Worm (Caenorhabditis elegans) whole organism, young adult: ENCODE data around the gene aqp-3.

ENCODE experiments used
- B0336.3 ChIP-seq: fragments of 200-800 bp; sonication (Bioruptor generic); IDR thresholded peaks from 2 replicates; pipeline ENCODE4 v1.3.6; 2022; ENCODE audit warnings: missing genetic modification characterization, missing compliant biosample characterization
- F49E8.2 ChIP-seq: sonication (generic microtip); optimal IDR thresholded peaks from 3 replicates; lab custom pipeline; 2017; ENCODE audit warnings: missing genetic modification characterization, mild to moderate bottlenecking, missing compliant biosample characterization, antibody characterized with exemption, moderate library complexity; ENCODE audit not compliant: insufficient read depth
- K11D2.4 ChIP-seq: fragments of 200-800 bp; sonication (Bioruptor generic); IDR thresholded peaks from 2 replicates; pipeline ENCODE4 v1.3.6; 2022; ENCODE audit warnings: missing genetic modification reagents, missing genetic modification characterization, missing compliant biosample characterization
- Y56A3A.18 ChIP-seq: fragments of 200-800 bp; sonication (Bioruptor generic); IDR thresholded peaks from 2 replicates; pipeline ENCODE4 v1.3.6; 2022; ENCODE audit warnings: missing genetic modification reagents, missing genetic modification characterization, missing compliant biosample characterization
- Y67H2A.10 ChIP-seq: fragments of 200-800 bp; sonication (Bioruptor generic); conservative IDR thresholded peaks from 2 replicates; pipeline ENCODE4 v1.3.6; 2022; ENCODE audit warnings: missing genetic modification reagents, missing genetic modification characterization, missing compliant biosample characterization
- aptf-2 ChIP-seq: fragments of 200-800 bp; sonication (Bioruptor generic); conservative IDR thresholded peaks from 2 replicates; pipeline ENCODE4 v1.3.6; 2022; ENCODE audit warnings: missing genetic modification reagents, missing genetic modification characterization, missing compliant biosample characterization
- aptf-3 ChIP-seq: fragments of 200-800 bp; sonication (Bioruptor generic); IDR thresholded peaks from 2 replicates; pipeline ENCODE4 v1.3.6; 2022; ENCODE audit warnings: missing genetic modification characterization, missing compliant biosample characterization
- atf-7 ChIP-seq: sonication (generic microtip); optimal IDR thresholded peaks from 2 replicates; lab custom pipeline; 2017; ENCODE audit warnings: mild to moderate bottlenecking, missing genetic modification characterization, missing compliant biosample characterization
- attf-3 ChIP-seq: fragments of 200-800 bp; sonication (Bioruptor generic); conservative IDR thresholded peaks from 2 replicates; pipeline ENCODE4 v1.3.6; 2022; ENCODE audit warnings: missing genetic modification reagents, missing genetic modification characterization, missing compliant biosample characterization
- attf-6 ChIP-seq: fragments of 200-800 bp; sonication (Bioruptor generic); IDR thresholded peaks from 2 replicates; pipeline ENCODE4 v1.3.6; 2022; ENCODE audit warnings: missing genetic modification reagents, missing genetic modification characterization, missing compliant biosample characterization
- bed-2 ChIP-seq: fragments of 200-800 bp; sonication (Bioruptor generic); IDR thresholded peaks from 2 replicates; pipeline ENCODE4 v1.3.6; 2022; ENCODE audit warnings: missing genetic modification reagents, missing genetic modification characterization, missing compliant biosample characterization
- ceh-27 ChIP-seq: fragments of 200-800 bp; sonication (Bioruptor generic); optimal IDR thresholded peaks from 2 replicates; lab custom pipeline; 2018; ENCODE audit warnings: mild to moderate bottlenecking, missing genetic modification characterization, moderate library complexity, missing compliant biosample characterization
- ceh-58 ChIP-seq: fragments of 200-800 bp; sonication (Bioruptor generic); IDR thresholded peaks from 2 replicates; pipeline ENCODE4 v1.3.6; 2022; ENCODE audit warnings: missing genetic modification characterization, missing compliant biosample characterization
- chd-7 ChIP-seq: sonication (generic microtip); optimal IDR thresholded peaks from 2 replicates; lab custom pipeline; 2016; ENCODE audit warnings: mild to moderate bottlenecking, missing genetic modification characterization, moderate library complexity, missing compliant biosample characterization
- dpl-1 ChIP-seq: fragments of 150-350 bp; optimal IDR thresholded peaks from 2 replicates; lab custom pipeline; 2014; ENCODE audit warnings: missing biosample characterization, missing genetic modification reagents, missing genetic modification characterization
- efl-1 ChIP-seq: fragments of 150-350 bp; optimal IDR thresholded peaks from 2 replicates; lab custom pipeline; 2014; ENCODE audit warnings: missing biosample characterization, missing genetic modification reagents, missing genetic modification characterization
- egl-18 ChIP-seq: fragments of 200-800 bp; sonication (Bioruptor generic); IDR thresholded peaks from 2 replicates; pipeline ENCODE4 v1.3.6; 2022; ENCODE audit warnings: missing genetic modification reagents, missing genetic modification characterization, missing compliant biosample characterization
- egrh-3 ChIP-seq: fragments of 200-800 bp; sonication (Bioruptor generic); IDR thresholded peaks from 2 replicates; pipeline ENCODE4 v1.3.6; 2022; ENCODE audit warnings: missing genetic modification reagents, missing genetic modification characterization, missing compliant biosample characterization
- ets-4 ChIP-seq: fragments of 200-800 bp; sonication (Bioruptor generic); optimal IDR thresholded peaks from 2 replicates; lab custom pipeline; 2018; ENCODE audit warnings: mild to moderate bottlenecking, missing genetic modification characterization, missing compliant biosample characterization
- hlh-26 ChIP-seq: fragments of 200-800 bp; sonication (Bioruptor generic); conservative IDR thresholded peaks from 2 replicates; pipeline ENCODE4 v1.3.6; 2022; ENCODE audit warnings: missing genetic modification reagents, missing genetic modification characterization, missing compliant biosample characterization
- hmg-1.2 ChIP-seq: fragments of 200-800 bp; sonication (Bioruptor generic); IDR thresholded peaks from 2 replicates; pipeline ENCODE4 v1.3.6; 2022; ENCODE audit warnings: missing genetic modification reagents, missing genetic modification characterization, missing compliant biosample characterization
- lag-1 ChIP-seq: fragments of 200-800 bp; sonication (Bioruptor generic); IDR thresholded peaks from 2 replicates; pipeline ENCODE4 v1.3.6; 2022; ENCODE audit warnings: missing genetic modification reagents, missing genetic modification characterization, missing compliant biosample characterization
- lin-54 ChIP-seq: fragments of 200-800 bp; sonication (Bioruptor generic); optimal IDR thresholded peaks from 2 replicates; lab custom pipeline; 2018; ENCODE audit warnings: mild to moderate bottlenecking, missing genetic modification characterization, missing compliant biosample characterization
- lir-1 ChIP-seq: fragments of 200-800 bp; sonication (Bioruptor generic); conservative IDR thresholded peaks from 2 replicates; pipeline ENCODE4 v1.3.6; 2022; ENCODE audit warnings: missing genetic modification reagents, missing genetic modification characterization, missing compliant biosample characterization
- lsl-1 ChIP-seq: fragments of 200-800 bp; sonication (Bioruptor generic); optimal IDR thresholded peaks from 2 replicates; lab custom pipeline; 2018; ENCODE audit warnings: mild to moderate bottlenecking, missing genetic modification characterization, moderate library complexity, missing compliant biosample characterization
- madf-10 ChIP-seq: sonication (generic microtip); optimal IDR thresholded peaks from 2 replicates; lab custom pipeline; 2016; ENCODE audit warnings: mild to moderate bottlenecking, missing genetic modification characterization, missing compliant biosample characterization
- madf-6 ChIP-seq: fragments of 200-800 bp; sonication (Bioruptor generic); IDR thresholded peaks from 2 replicates; pipeline ENCODE4 v1.3.6; 2022; ENCODE audit warnings: missing genetic modification reagents, missing genetic modification characterization, missing compliant biosample characterization
- mcd-1 ChIP-seq: fragments of 200-800 bp; sonication (Bioruptor generic); IDR thresholded peaks from 2 replicates; pipeline ENCODE4 v1.3.6; 2022; ENCODE audit warnings: missing genetic modification reagents, missing genetic modification characterization, missing compliant biosample characterization
- mel-28 ChIP-seq: sonication (generic microtip); optimal IDR thresholded peaks from 2 replicates; lab custom pipeline; 2016; ENCODE audit warnings: borderline replicate concordance, mild to moderate bottlenecking, missing genetic modification characterization, missing compliant biosample characterization
- mxl-1 ChIP-seq: sonication (generic microtip); optimal IDR thresholded peaks from 2 replicates; lab custom pipeline; 2016; ENCODE audit warnings: missing genetic modification characterization, missing compliant biosample characterization
- nhr-179 ChIP-seq: sonication (generic microtip); optimal IDR thresholded peaks from 2 replicates; lab custom pipeline; 2016; ENCODE audit warnings: mild to moderate bottlenecking, missing genetic modification characterization, missing compliant biosample characterization
- nhr-27 ChIP-seq: fragments of 200-800 bp; sonication (Bioruptor generic); optimal IDR thresholded peaks from 2 replicates; lab custom pipeline; 2018; ENCODE audit warnings: mild to moderate bottlenecking, missing genetic modification characterization, moderate library complexity, missing compliant biosample characterization
- nhr-90 ChIP-seq: sonication (generic microtip); optimal IDR thresholded peaks from 2 replicates; lab custom pipeline; 2016; ENCODE audit warnings: missing genotype, mild to moderate bottlenecking, missing genetic modification characterization, missing compliant biosample characterization
- pbrm-1 ChIP-seq: fragments of 200-800 bp; sonication (Bioruptor generic); IDR thresholded peaks from 2 replicates; pipeline ENCODE4 v1.3.6; 2022; ENCODE audit warnings: missing genetic modification reagents, missing genetic modification characterization, missing compliant biosample characterization
- pha-4 ChIP-seq: fragments of 150-350 bp; sonication (generic microtip); optimal IDR thresholded peaks from 2 replicates; lab custom pipeline; 2014; ENCODE audit warnings: missing biosample characterization, missing genetic modification reagents, missing genetic modification characterization
- rec-8 ChIP-seq, 2 experiments: sonication (generic microtip); optimal IDR thresholded peaks; 2 replicates each; lab custom pipeline; 2016; ENCODE audit warnings: mild to moderate bottlenecking in 2 of 2, missing genetic modification characterization in 2 of 2, missing genetic modification reagents in 2 of 2, missing genotype in 2 of 2, missing biosample characterization in 1 of 2, missing compliant biosample characterization in 1 of 2, moderate library complexity in 1 of 2
- rpc-1 ChIP-seq, 2 experiments: fragments of 150-350 bp in 1 of 2; sonication (generic microtip) in 1 of 2; optimal IDR thresholded peaks; 2 replicates each; lab custom pipeline; 2014 to 2018; ENCODE audit warnings: missing biosample characterization in 1 of 2, missing genetic modification characterization in 1 of 2, missing genetic modification reagents in 1 of 2, missing genotype in 1 of 2
- sea-2 ChIP-seq: fragments of 200-800 bp; sonication (Bioruptor generic); IDR thresholded peaks from 2 replicates; pipeline ENCODE4 v1.3.6; 2022; ENCODE audit warnings: missing genetic modification characterization, missing compliant biosample characterization
- snpc-3.4 ChIP-seq: sonication (generic microtip); optimal IDR thresholded peaks from 2 replicates; lab custom pipeline; 2017; ENCODE audit warnings: missing genetic modification characterization, mild to moderate bottlenecking, missing compliant biosample characterization, antibody characterized with exemption, moderate library complexity, missing genotype, missing genetic modification reagents
- snpc-4 ChIP-seq, 5 experiments: fragments of 150-350 bp in 1 of 5; sonication (generic microtip) in 4 of 5; optimal IDR thresholded peaks; 2 replicates each; lab custom pipeline; 2014 to 2018; ENCODE audit warnings: missing genetic modification characterization in 5 of 5, missing biosample characterization in 3 of 5, antibody characterized with exemption in 2 of 5, mild to moderate bottlenecking in 2 of 5, missing compliant biosample characterization in 2 of 5, missing genotype in 2 of 5, moderate library complexity in 2 of 5, missing genetic modification reagents in 1 of 5
- sptf-2 ChIP-seq: fragments of 200-800 bp; sonication (Bioruptor generic); optimal IDR thresholded peaks from 2 replicates; lab custom pipeline; 2018; ENCODE audit warnings: mild to moderate bottlenecking, missing genetic modification characterization, missing compliant biosample characterization
- tbx-9 ChIP-seq: sonication (generic microtip); optimal IDR thresholded peaks from 2 replicates; lab custom pipeline; 2016; ENCODE audit warnings: borderline replicate concordance, missing genetic modification characterization, inconsistent platforms, missing compliant biosample characterization
- xnd-1 ChIP-seq: sonication (generic microtip); optimal IDR thresholded peaks from 2 replicates; lab custom pipeline; 2016; ENCODE audit warnings: missing genotype, missing genetic modification reagents, missing genetic modification characterization, missing compliant biosample characterization
- zim-3 ChIP-seq: sonication (generic microtip); optimal IDR thresholded peaks from 2 replicates; lab custom pipeline; 2017; ENCODE audit warnings: mild to moderate bottlenecking, missing genetic modification characterization, moderate library complexity, missing compliant biosample characterization
- ztf-22 ChIP-seq: fragments of 200-800 bp; sonication (Bioruptor generic); optimal IDR thresholded peaks from 2 replicates; lab custom pipeline; 2018; ENCODE audit warnings: mild to moderate bottlenecking, missing genetic modification characterization, moderate library complexity, missing compliant biosample characterization

aqp-3 gene

DNA sequence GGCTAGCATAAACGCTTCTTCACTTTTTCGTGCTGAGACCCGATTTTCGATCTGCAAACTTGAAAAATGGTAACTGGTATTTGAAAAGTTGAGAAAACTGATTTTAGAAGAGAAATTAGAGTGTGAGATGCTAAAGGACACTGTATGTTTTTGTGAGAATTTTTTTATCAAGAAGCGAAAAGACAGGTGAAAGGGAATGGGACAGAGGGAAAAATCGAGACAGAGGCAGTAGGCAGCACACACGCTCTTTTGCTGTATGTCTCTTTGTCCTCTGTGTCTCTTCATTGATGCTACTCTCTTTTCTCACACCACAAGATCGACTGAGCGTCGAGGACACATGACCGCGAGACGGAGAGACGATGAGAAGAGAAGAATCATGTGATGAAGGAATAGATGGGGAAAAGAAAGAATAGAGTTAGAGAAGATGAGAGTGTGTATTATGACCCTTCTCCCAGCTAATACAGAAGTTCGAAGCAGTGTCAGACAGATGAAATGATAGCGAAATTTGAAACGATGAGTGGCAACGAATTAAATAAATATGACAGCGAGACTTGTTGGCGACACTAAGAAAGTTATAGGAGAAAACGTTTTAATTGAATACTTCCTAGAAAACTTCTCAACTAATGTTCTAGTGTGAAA, 30.3 kb downstream of the aqp-3 start, which contains the start of gene lgg-2 (continued):
- TF ChIP-seq ceh-58 (GFP tag; lab: Robert Waterston, UW): no peak
- peak; percentile 91 for TF ChIP-seq K11D2.4 (GFP tag; lab: Robert Waterston, UW)
- peak; percentile 5 for TF ChIP-seq rpc-1 (optimal IDR thresholded peaks at IDR 0.05; lab: Kevin White, UChicago)
- no peak for TF ChIP-seq rpc-1 (tag; optimal IDR thresholded peaks at IDR 0.05; lab: Kevin White, UChicago)
- no peak for TF ChIP-seq snpc-4 (GFP tag; optimal IDR thresholded peaks at IDR 0.05; lab: Kevin White, UChicago)
- peak in 3 of 4 experiments; percentile 25 to 71 (median 67) for TF ChIP-seq snpc-4 (tag; optimal IDR thresholded peaks at IDR 0.05; lab: Kevin White, UChicago)
- TF ChIP-seq F49E8.2: no peak
- TF ChIP-seq bed-2 (GFP tag; lab: Robert Waterston, UW): no peak
- peak; percentile 87 for TF ChIP-seq ztf-22 (GFP tag; lab: Kevin White, UChicago)
- no peak for TF ChIP-seq aptf-3 (GFP tag; lab: Robert Waterston, UW)
- TF ChIP-seq pha-4 (tag; lab: Kevin White, UChicago): peak; percentile 67
- TF ChIP-seq ceh-27 (GFP tag; lab: Kevin White, UChicago): peak; percentile 94
- TF ChIP-seq lag-1 (GFP tag; lab: Robert Waterston, UW): no peak
- peak; percentile 67; the same call in 1 of the 2 replicates for TF ChIP-seq B0336.3 (GFP tag; lab: Robert Waterston, UW)
- peak; percentile 81 for TF ChIP-seq lin-54
- peak; percentile 23 for TF ChIP-seq mxl-1
- no peak for TF ChIP-seq efl-1 (GFP tag; lab: Kevin White, UChicago)
- TF ChIP-seq mel-28 (tag; lab: Kevin White, UChicago): no peak
- no peak for TF ChIP-seq lsl-1 (GFP tag; lab: Kevin White, UChicago)
- no peak for TF ChIP-seq nhr-179 (tag; lab: Kevin White, UChicago)
- no peak for TF ChIP-seq aptf-2 (GFP tag; lab: Robert Waterston, UW)
- no peak for TF ChIP-seq hlh-26 (GFP tag; lab: Robert Waterston, UW)
- peak; percentile 11; the same call in 1 of the 2 replicates for TF ChIP-seq egrh-3
- peak; percentile 80 for TF ChIP-seq mcd-1 (GFP tag; lab: Robert Waterston, UW)
- TF ChIP-seq ets-4 (GFP tag; lab: Kevin White, UChicago): peak; percentile 48
- TF ChIP-seq Y67H2A.10: peak; percentile 73
- TF ChIP-seq snpc-3.4 (tag; lab: Kevin White, UChicago): no peak
- peak; percentile 31; the same call in 1 of the 2 replicates for TF ChIP-seq attf-3 (GFP tag; lab: Robert Waterston, UW)
- TF ChIP-seq nhr-27 (tag; lab: Kevin White, UChicago): no peak
- no peak for TF ChIP-seq zim-3 (tag; lab: Kevin White, UChicago)
- TF ChIP-seq madf-6: 0 out of 2 replicates have a peak, but pooled peaks have one; percentile 9
- no peak for TF ChIP-seq tbx-9 (tag; lab: Kevin White, UChicago)
- peak; percentile 42; the same call in 1 of the 2 replicates for TF ChIP-seq Y56A3A.18
- TF ChIP-seq hmg-1.2 (GFP tag; lab: Robert Waterston, UW): peak; percentile 85
- TF ChIP-seq lir-1 (GFP tag; lab: Robert Waterston, UW): 0 out of 2 replicates have a peak, but pooled peaks have one; percentile 7
- no peak for TF ChIP-seq egl-18 (GFP tag; lab: Robert Waterston, UW)
- TF ChIP-seq xnd-1: no peak
- no peak for TF ChIP-seq sptf-2
- TF ChIP-seq sea-2: no peak
- TF ChIP-seq chd-7 (tag; lab: Kevin White, UChicago): peak; percentile 95
- TF ChIP-seq nhr-90: peak; percentile 61
- no peak for TF ChIP-seq attf-6 (GFP tag; lab: Robert Waterston, UW)
- TF ChIP-seq dpl-1: no peak
- TF ChIP-seq madf-10 (tag; lab: Kevin White, UChicago): peak; percentile 85
- peak; percentile 77; the same call in 1 of the 2 replicates for TF ChIP-seq pbrm-1 (GFP tag; lab: Robert Waterston, UW)
- TF ChIP-seq rec-8 (tag; optimal IDR thresholded peaks at IDR 0.05; lab: Kevin White, UChicago): no peak
- peak; percentile 87 for TF ChIP-seq atf-7 (tag; lab: Kevin White, UChicago)
- TF ChIP-seq, all 124 proteins: peak for 62
